Fruit fly (Drosophila melanogaster) whole organism, adult: Measurements from ENCODE around the gene CG42724.

Experiments
- CG11617 ChIP-seq: fragments of 200-800 bp; sonication (Bioruptor generic); optimal IDR thresholded peaks from 2 replicates; lab custom pipeline; 2017; ENCODE audit warnings: mild to moderate bottlenecking, missing biosample characterization, missing genetic modification reagents, missing genetic modification characterization
- CG1620 ChIP-seq: fragments of 200-800 bp; sonication (Bioruptor generic); optimal IDR thresholded peaks from 2 replicates; lab custom pipeline; 2016; ENCODE audit warnings: missing biosample characterization, missing genetic modification characterization
- CG5204 ChIP-seq: fragments of 200-800 bp; sonication (Bioruptor generic); optimal IDR thresholded peaks from 2 replicates; lab custom pipeline; 2016; ENCODE audit warnings: missing biosample characterization, missing genetic modification characterization
- CG7101 ChIP-seq: fragments of 200-800 bp; sonication (Bioruptor generic); optimal IDR thresholded peaks from 2 replicates; lab custom pipeline; 2018; ENCODE audit warnings: missing biosample characterization, mild to moderate bottlenecking, missing genetic modification characterization, moderate library complexity
- cic ChIP-seq: fragments of 200-800 bp; sonication (Bioruptor generic); optimal IDR thresholded peaks from 2 replicates; lab custom pipeline; 2017; ENCODE audit warnings: missing biosample characterization, mild to moderate bottlenecking, missing genetic modification characterization, moderate library complexity
- cnc ChIP-seq, 2 experiments: fragments of >200 bp; optimal IDR thresholded peaks; 2 replicates each; lab custom pipeline; 2017
- kay ChIP-seq: fragments of 200-800 bp; sonication (Bioruptor generic); peaks from one replicate; lab custom pipeline; 2016; ENCODE audit warnings: missing biosample characterization, missing genetic modification characterization, borderline replicate concordance
- toe ChIP-seq: fragments of 200-800 bp; sonication (Bioruptor generic); optimal IDR thresholded peaks from 2 replicates; lab custom pipeline; 2016; ENCODE audit warnings: missing biosample characterization, missing genetic modification characterization

DNA sequence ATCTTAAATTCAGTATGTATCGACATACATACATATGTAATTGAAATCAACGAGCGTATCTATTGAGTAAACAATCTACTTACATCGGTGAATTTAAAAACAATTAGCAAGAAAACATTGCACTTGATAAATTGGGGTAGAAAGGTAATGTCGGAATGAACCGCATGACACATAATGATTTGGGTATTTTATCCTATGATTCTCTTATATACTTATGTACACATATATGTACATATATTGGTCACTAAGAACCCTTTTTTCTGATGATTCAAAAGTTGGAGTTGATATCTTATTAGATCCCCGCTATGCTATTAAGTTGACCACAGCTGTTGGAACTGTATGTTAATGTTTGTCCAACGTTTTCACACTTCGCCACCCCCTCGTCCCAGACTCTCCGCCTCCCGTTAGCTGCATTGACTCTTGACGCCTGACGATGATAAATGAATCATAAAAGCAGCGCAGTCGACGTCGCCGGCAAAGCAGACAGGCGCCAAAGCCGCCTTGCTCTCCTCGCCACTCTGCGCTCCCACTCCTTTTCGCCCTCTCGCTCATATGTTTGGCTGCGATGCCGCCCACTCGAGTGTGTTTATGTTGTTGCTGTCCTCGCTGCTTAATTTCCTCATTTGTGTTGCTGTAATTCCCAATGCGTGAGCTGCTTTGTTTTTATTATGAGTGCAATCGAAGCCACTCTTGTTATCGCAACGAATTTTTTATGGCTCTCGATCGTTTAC lies 15.0 kb downstream of the CG42724 start:
- TF ChIP-seq toe (GFP tag; lab: Kevin White, UChicago), result no peak
- TF ChIP-seq cic (GFP tag; lab: Kevin White, UChicago), result no peak
- no peak for TF ChIP-seq CG1620 (GFP tag; lab: Kevin White, UChicago)
- TF ChIP-seq CG7101 (tag; lab: Kevin White, UChicago), result no peak
- no peak for TF ChIP-seq CG11617 (GFP tag; lab: Kevin White, UChicago)
- peak; percentile 35 for TF ChIP-seq CG5204 (GFP tag; lab: Kevin White, UChicago)
- no peak for TF ChIP-seq cnc (optimal IDR thresholded peaks at IDR 0.05; lab: Kevin White, UChicago)
- TF ChIP-seq kay, result peak; percentile 84
